Fruit fly (Drosophila melanogaster) whole organism, pupa: ENCODE results near the gene Mcad.
A peak's percentile ranks its signal among the peaks of the same experiment; 100 is the strongest.

Experiments used
- CG10348 ChIP-seq: fragments of 200-800 bp; sonication (Bioruptor generic); IDR thresholded peaks from 2 replicates; pipeline ENCODE4 v1.3.6; 2022; ENCODE audit warnings: missing biosample characterization, missing genetic modification characterization
- CG12605 ChIP-seq: fragments of 200-800 bp; sonication (Bioruptor generic); IDR thresholded peaks from 2 replicates; pipeline ENCODE4 v1.3.6; 2022; ENCODE audit warnings: missing biosample characterization, missing genetic modification characterization
- CG13204 ChIP-seq: fragments of 200-800 bp; sonication (Bioruptor generic); optimal IDR thresholded peaks from 2 replicates; lab custom pipeline; 2018; ENCODE audit warnings: missing biosample characterization, mild to moderate bottlenecking, missing genetic modification characterization, moderate library complexity
- CG15710 ChIP-seq: fragments of 200-800 bp; sonication (Bioruptor generic); optimal IDR thresholded peaks from 2 replicates; lab custom pipeline; 2018; ENCODE audit warnings: missing biosample characterization, mild to moderate bottlenecking, missing genetic modification characterization, moderate library complexity
- CG17806 ChIP-seq: fragments of 200-800 bp; sonication (Bioruptor generic); optimal IDR thresholded peaks from 2 replicates; lab custom pipeline; 2018; ENCODE audit warnings: missing biosample characterization, mild to moderate bottlenecking, missing genetic modification characterization, moderate library complexity
- CG32121 ChIP-seq: fragments of 200-800 bp; sonication (Bioruptor generic); IDR thresholded peaks from 2 replicates; pipeline ENCODE4 v1.3.6; 2022; ENCODE audit warnings: missing biosample characterization, missing genetic modification characterization
- CG4496 ChIP-seq: fragments of 200-800 bp; sonication (Bioruptor generic); IDR thresholded peaks from 3 replicates; pipeline ENCODE4 v1.3.6; 2022; ENCODE audit warnings: missing biosample characterization, missing genetic modification characterization
- CG8159 ChIP-seq: fragments of 200-800 bp; sonication (Bioruptor generic); optimal IDR thresholded peaks from 3 replicates; lab custom pipeline; 2018; ENCODE audit warnings: missing biosample characterization, mild to moderate bottlenecking, missing genetic modification characterization, moderate library complexity
- CG8301 ChIP-seq: fragments of 200-800 bp; sonication (Bioruptor generic); optimal IDR thresholded peaks from 2 replicates; lab custom pipeline; 2018; ENCODE audit warnings: missing biosample characterization, mild to moderate bottlenecking, missing genetic modification characterization
- CG9948 ChIP-seq: fragments of 200-800 bp; sonication (Bioruptor generic); optimal IDR thresholded peaks from 2 replicates; lab custom pipeline; 2018; ENCODE audit warnings: missing biosample characterization, mild to moderate bottlenecking, missing genetic modification characterization, moderate library complexity
- D1 ChIP-seq: fragments of 200-800 bp; sonication (Bioruptor generic); optimal IDR thresholded peaks from 2 replicates; lab custom pipeline; 2018; ENCODE audit warnings: missing biosample characterization, mild to moderate bottlenecking, missing genetic modification characterization, moderate library complexity
- EcR ChIP-seq: fragments of 200-800 bp; sonication (Bioruptor generic); optimal IDR thresholded peaks from 3 replicates; lab custom pipeline; 2019; ENCODE audit warnings: missing biosample characterization, missing genetic modification characterization, mild to moderate bottlenecking, moderate library complexity, missing genetic modification reagents
- Ets98B ChIP-seq: fragments of 200-800 bp; sonication (Bioruptor generic); IDR thresholded peaks from 2 replicates; pipeline ENCODE4 v1.3.6; 2022; ENCODE audit warnings: missing biosample characterization, missing genetic modification characterization
- Pif1A ChIP-seq: fragments of 200-800 bp; sonication (Bioruptor generic); optimal IDR thresholded peaks from 3 replicates; lab custom pipeline; 2016; ENCODE audit warnings: missing biosample characterization, missing genetic modification characterization
- Pif1B ChIP-seq: fragments of 200-800 bp; sonication (Bioruptor generic); optimal IDR thresholded peaks from 3 replicates; lab custom pipeline; 2016; ENCODE audit warnings: missing biosample characterization, missing genetic modification characterization
- fd96Ca ChIP-seq: fragments of 200-800 bp; sonication (Bioruptor generic); IDR thresholded peaks from 3 replicates; pipeline ENCODE4 v1.3.6; 2022; ENCODE audit warnings: missing biosample characterization, missing genetic modification characterization
- rn ChIP-seq: fragments of 200-800 bp; sonication (Bioruptor generic); IDR thresholded peaks from 2 replicates; pipeline ENCODE4 v1.3.6; 2022; ENCODE audit warnings: missing biosample characterization, missing genetic modification characterization

Mcad gene

dm6 chr3L:7743741-7744140 lies 24.6 kb downstream of the Mcad start:
- TF ChIP-seq EcR (GFP tag; lab: Kevin White, UChicago) = peak; percentile 29
- no peak for TF ChIP-seq CG15710

- no peak for TF ChIP-seq CG12605
- peak; percentile 46; the same call in 1 of the 3 replicates for TF ChIP-seq CG4496 (GFP tag; lab: Robert Waterston, UW)
Measured at dm6 chr3L:7747044-7747443, 27.9 kb downstream of the Mcad start, which contains the start of gene CG13685. Gene CG13685, plus strand, starts transcription at chr3L:7747344.

- TF ChIP-seq fd96Ca (no peak), CG17806 (tag; lab: Kevin White, UChicago) (no peak)
Measured at dm6 chr3L:7754109-7754508, 35.0 kb downstream of the Mcad start, which contains the start of gene CG7409. Gene CG7409, plus strand, starts transcription at chr3L:7754409.

- TF ChIP-seq CG8159 (tag; lab: Kevin White, UChicago) (no peak), CG15710 (no peak), Pif1B (GFP tag; lab: Kevin White, UChicago) (no peak), CG9948 (tag; lab: Kevin White, UChicago) (no peak)
Measured at dm6 chr3L:7759835-7760780, 41.0 kb downstream of the Mcad start, which contains the start of gene Hn. Gene Hn, plus strand, starts transcription at chr3L:7760453.

- TF ChIP-seq Pif1A = no peak
- no peak for TF ChIP-seq CG4496 (GFP tag; lab: Robert Waterston, UW)
- no peak for TF ChIP-seq CG12605
- no peak for TF ChIP-seq CG10348 (GFP tag; lab: Robert Waterston, UW)
- no peak for TF ChIP-seq Ets98B (GFP tag; lab: Robert Waterston, UW)
- TF ChIP-seq CG13204 (GFP tag; lab: Kevin White, UChicago) = no peak
- TF ChIP-seq CG32121 = no peak
- no peak for TF ChIP-seq CG8301
- TF ChIP-seq CG17806 (tag; lab: Kevin White, UChicago) = no peak
- TF ChIP-seq EcR (GFP tag; lab: Kevin White, UChicago) = no peak
- no peak for TF ChIP-seq D1
- TF ChIP-seq rn (GFP tag; lab: Robert Waterston, UW) = no peak
Measured at dm6 chr3L:7768252-7768651, 49.1 kb downstream of the Mcad start, which contains the start of gene CG32371. Gene CG32371, minus strand, starts transcription at chr3L:7768352.
